Fruit fly (Drosophila melanogaster): ENCODE data around the gene CG12111.

- TF ChIP-seq Dll (optimal IDR thresholded peaks at IDR 0.05): no peak
- no peak for TF ChIP-seq usp (GFP tag; optimal IDR thresholded peaks at IDR 0.05)
- no peak for TF ChIP-seq pan (optimal IDR thresholded peaks at IDR 0.05)
- no peak for TF ChIP-seq CG8478 (optimal IDR thresholded peaks at IDR 0.05)
- TF ChIP-seq psq (optimal IDR thresholded peaks at IDR 0.05): no peak
- no peak for TF ChIP-seq EcR (GFP tag; optimal IDR thresholded peaks at IDR 0.05)
These were observed 35.5 kb upstream of the CG12111 start, which contains the start of gene Caf1-180 for dm6 chrX:8606206-8606605.
